Worm (Caenorhabditis elegans): Measurements from ENCODE around the gene cky-1.

The cky-1 gene

ce11 chrV:12727104-12727637 lies 9.3 kb upstream of the cky-1 start, which contains the start of gene R11D1.13:
R11D1.13 (plus strand) TSS chrV:12727154.
- TF ChIP-seq chd-7 (tag; optimal IDR thresholded peaks at IDR 0.05) (no peak), ceh-91 (GFP tag; IDR thresholded peaks at IDR 0.05) (no peak), nhr-179 (tag; optimal IDR thresholded peaks at IDR 0.05) (no peak), ceh-58 (GFP tag; IDR thresholded peaks at IDR 0.05) (no peak), lsy-27 (tag; optimal IDR thresholded peaks at IDR 0.05; ENCODE audit: borderline replicate concordance, insufficient read depth) (no peak), zim-3 (tag; optimal IDR thresholded peaks at IDR 0.05) (no peak), bed-2 (GFP tag; IDR thresholded peaks at IDR 0.05) (no peak), madf-8 (GFP tag; conservative IDR thresholded peaks at IDR 0.05) (no peak), ama-1 (optimal IDR thresholded peaks at IDR 0.05) (no peak), ama-1 (GFP tag; optimal IDR thresholded peaks at IDR 0.05) (no peak), ekl-4 (GFP tag; IDR thresholded peaks at IDR 0.05) (0 out of 2 replicates have a peak, but pooled peaks have one; percentile 34), hmg-20 (GFP tag; IDR thresholded peaks at IDR 0.05) (no peak), nfya-2 (GFP tag; IDR thresholded peaks at IDR 0.05) (no peak), tbx-9 (tag; optimal IDR thresholded peaks at IDR 0.05; ENCODE audit: borderline replicate concordance) (no peak), lin-54 (GFP tag; optimal IDR thresholded peaks at IDR 0.05) (peak; percentile 9), tlf-1 (GFP tag; optimal IDR thresholded peaks at IDR 0.05) (no peak), egrh-3 (GFP tag; IDR thresholded peaks at IDR 0.05) (no peak), bed-1 (GFP tag; IDR thresholded peaks at IDR 0.05) (no peak), snpc-1.3 (tag; optimal IDR thresholded peaks at IDR 0.05; ENCODE audit: insufficient read depth) (no peak), fkh-3 (tag; optimal IDR thresholded peaks at IDR 0.05) (no peak), dox-1 (GFP tag; IDR thresholded peaks at IDR 0.05) (no peak), attf-6 (GFP tag; IDR thresholded peaks at IDR 0.05) (no peak), unc-130 (GFP tag; optimal IDR thresholded peaks at IDR 0.05) (no peak), mcd-1 (GFP tag; IDR thresholded peaks at IDR 0.05) (no peak), Y56A3A.18 (GFP tag; IDR thresholded peaks at IDR 0.05) (no peak), sdz-38 (tag; optimal IDR thresholded peaks at IDR 0.05) (no peak), madf-3 (GFP tag; IDR thresholded peaks at IDR 0.05) (no peak), dpl-1 (GFP tag; optimal IDR thresholded peaks at IDR 0.05) (no peak), F33H1.4 (GFP tag; IDR thresholded peaks at IDR 0.05) (no peak), D2030.7 (GFP tag; IDR thresholded peaks at IDR 0.05) (no peak), attf-5 (GFP tag; optimal IDR thresholded peaks at IDR 0.05) (no peak), B0336.3 (GFP tag; IDR thresholded peaks at IDR 0.05) (peak; percentile 51), nfya-1 (tag; optimal IDR thresholded peaks at IDR 0.05; ENCODE audit: borderline replicate concordance, insufficient read depth) (no peak), lin-35 (GFP tag; optimal IDR thresholded peaks at IDR 0.05) (peak in 1 of 3 experiments; percentile 5), rcor-1 (GFP tag; IDR thresholded peaks at IDR 0.05) (no peak; the same call in 1 of the 2 replicates), die-1 (tag; optimal IDR thresholded peaks at IDR 0.05) (no peak), F57A8.1 (GFP tag; optimal IDR thresholded peaks at IDR 0.05) (no peak), hlh-12 (tag; optimal IDR thresholded peaks at IDR 0.05) (no peak), egl-44 (GFP tag; IDR thresholded peaks at IDR 0.05) (no peak), cebp-2 (GFP tag; IDR thresholded peaks at IDR 0.05) (no peak), rpc-1 (optimal IDR thresholded peaks at IDR 0.05) (no peak), rpc-1 (tag; optimal IDR thresholded peaks at IDR 0.05) (no peak), let-607 (tag; optimal IDR thresholded peaks at IDR 0.05) (no peak), B0019.2 (GFP tag; conservative IDR thresholded peaks at IDR 0.05) (no peak), ceh-79 (tag; optimal IDR thresholded peaks at IDR 0.05) (no peak), T26A5.8 (tag; optimal IDR thresholded peaks at IDR 0.05) (no peak), attf-3 (GFP tag; conservative IDR thresholded peaks at IDR 0.05) (no peak), snpc-1.1 (tag; optimal IDR thresholded peaks at IDR 0.05; ENCODE audit: insufficient read depth) (no peak), ztf-22 (GFP tag; optimal IDR thresholded peaks at IDR 0.05) (no peak)

Data from whole organism, young adult.